Fruit fly (Drosophila melanogaster) whole organism, embryonic: ENCODE data around the gene CG15040.
A peak's percentile ranks its signal among the peaks of the same experiment; 100 is the strongest.

Source experiments
- Bteb2 ChIP-seq: fragments of 200-800 bp; sonication (Bioruptor generic); optimal IDR thresholded peaks from 2 replicates; lab custom pipeline; 2016; ENCODE audit warnings: missing biosample characterization, missing genetic modification characterization
- CG12236 ChIP-seq: fragments of 200-800 bp; sonication (Bioruptor generic); optimal IDR thresholded peaks from 2 replicates; lab custom pipeline; 2016; ENCODE audit warnings: missing biosample characterization, missing genetic modification characterization
- CG12769 ChIP-seq: fragments of 200-800 bp; sonication (Bioruptor generic); optimal IDR thresholded peaks from 2 replicates; lab custom pipeline; 2019; ENCODE audit warnings: missing biosample characterization, mild to moderate bottlenecking, missing genetic modification characterization, moderate library complexity
- CG14014 ChIP-seq: fragments of 200-800 bp; sonication (Bioruptor generic); IDR thresholded peaks from 2 replicates; pipeline ENCODE4 v1.3.6; 2022; ENCODE audit warnings: missing biosample characterization, missing genetic modification characterization
- CG14860 ChIP-seq: fragments of 200-800 bp; sonication (Bioruptor generic); IDR thresholded peaks from 3 replicates; pipeline ENCODE4 v1.3.6; 2022; ENCODE audit warnings: missing biosample characterization, missing genetic modification characterization; ENCODE audit not compliant: partially characterized antibody
- CG15696 ChIP-seq: fragments of 200-800 bp; sonication (Bioruptor generic); optimal IDR thresholded peaks from 2 replicates; lab custom pipeline; 2019; ENCODE audit warnings: missing biosample characterization, mild to moderate bottlenecking, missing genetic modification characterization, moderate library complexity
- CG1647 ChIP-seq: fragments of 200-800 bp; sonication (Bioruptor generic); optimal IDR thresholded peaks from 3 replicates; lab custom pipeline; 2016; ENCODE audit warnings: missing biosample characterization, missing genetic modification characterization
- CG16779 ChIP-seq: fragments of 200-800 bp; sonication (Bioruptor generic); IDR thresholded peaks from 2 replicates; pipeline ENCODE4 v1.3.6; 2022; ENCODE audit warnings: missing biosample characterization, missing genetic modification characterization
- CG16813 ChIP-seq: fragments of 200-800 bp; sonication (Bioruptor generic); IDR thresholded peaks from 3 replicates; pipeline ENCODE4 v1.3.6; 2022; ENCODE audit warnings: missing biosample characterization, missing genetic modification characterization; ENCODE audit not compliant: partially characterized antibody
- CG17361 ChIP-seq: fragments of 200-800 bp; sonication (Bioruptor generic); IDR thresholded peaks from 3 replicates; pipeline ENCODE4 v1.3.6; 2022; ENCODE audit warnings: missing biosample characterization, missing genetic modification characterization
- CG30403 ChIP-seq: fragments of 200-800 bp; sonication (Bioruptor generic); optimal IDR thresholded peaks from 3 replicates; lab custom pipeline; 2016; ENCODE audit warnings: missing biosample characterization, missing genetic modification characterization
- CG32772 ChIP-seq: fragments of 200-800 bp; sonication (Bioruptor generic); IDR thresholded peaks from 2 replicates; pipeline ENCODE4 v1.3.6; 2022; ENCODE audit warnings: missing biosample characterization, missing genetic modification characterization
- CG3847 ChIP-seq: fragments of 200-800 bp; sonication (Bioruptor generic); IDR thresholded peaks from 2 replicates; pipeline ENCODE4 v1.3.6; 2022; ENCODE audit warnings: missing biosample characterization, missing genetic modification characterization
- CG4360 ChIP-seq: fragments of 200-800 bp; sonication (Bioruptor generic); IDR thresholded peaks from 2 replicates; pipeline ENCODE4 v1.3.6; 2022; ENCODE audit warnings: missing biosample characterization, missing genetic modification characterization
- CG4424 ChIP-seq: fragments of 200-800 bp; sonication (Bioruptor generic); optimal IDR thresholded peaks from 3 replicates; lab custom pipeline; 2016; ENCODE audit warnings: missing biosample characterization, missing genetic modification characterization
- CG6272 ChIP-seq: fragments of 200-800 bp; sonication (Bioruptor generic); IDR thresholded peaks from 2 replicates; pipeline ENCODE4 v1.3.6; 2022; ENCODE audit warnings: missing biosample characterization, missing genetic modification characterization
- CG7357 ChIP-seq: fragments of 200-800 bp; sonication (Bioruptor generic); IDR thresholded peaks from 3 replicates; pipeline ENCODE4 v1.3.6; 2022; ENCODE audit warnings: missing biosample characterization, missing genetic modification characterization
- CG8478 ChIP-seq: fragments of >200 bp; optimal IDR thresholded peaks from 2 replicates; lab custom pipeline; 2018
- CG8924 ChIP-seq: fragments of 200-800 bp; optimal IDR thresholded peaks from 3 replicates; lab custom pipeline; 2019; ENCODE audit warnings: missing biosample characterization, mild to moderate bottlenecking, missing genetic modification characterization, moderate library complexity
- CG9797 ChIP-seq: fragments of 200-800 bp; sonication (Bioruptor generic); optimal IDR thresholded peaks from 3 replicates; lab custom pipeline; 2018; ENCODE audit warnings: missing biosample characterization, mild to moderate bottlenecking, missing genetic modification characterization
- CoRest ChIP-seq: fragments of 200-800 bp; sonication (Bioruptor generic); optimal IDR thresholded peaks from 3 replicates; lab custom pipeline; 2018; ENCODE audit warnings: missing biosample characterization, mild to moderate bottlenecking, missing genetic modification characterization, moderate library complexity
- D19A ChIP-seq: fragments of 200-800 bp; optimal IDR thresholded peaks from 3 replicates; lab custom pipeline; 2019; ENCODE audit warnings: missing biosample characterization, mild to moderate bottlenecking, missing genetic modification characterization, moderate library complexity
- Dip2 ChIP-seq: fragments of 200-800 bp; sonication (Bioruptor generic); IDR thresholded peaks from 2 replicates; pipeline ENCODE4 v1.3.6; 2022; ENCODE audit warnings: missing biosample characterization, missing genetic modification characterization
- E2f1 ChIP-seq: fragments of 200-800 bp; sonication (Bioruptor generic); IDR thresholded peaks from 2 replicates; pipeline ENCODE4 v1.3.6; 2022; ENCODE audit warnings: missing biosample characterization, missing genetic modification characterization
- Elba2 ChIP-seq: fragments of 200-800 bp; sonication (Bioruptor generic); optimal IDR thresholded peaks from 3 replicates; lab custom pipeline; 2016; ENCODE audit warnings: missing biosample characterization, missing genetic modification characterization
- HLH3B ChIP-seq: fragments of 200-800 bp; sonication (Bioruptor generic); IDR thresholded peaks from 2 replicates; pipeline ENCODE4 v1.3.6; 2022; ENCODE audit warnings: missing biosample characterization, missing genetic modification characterization
- Kr ChIP-seq: fragments of 200-800 bp; sonication (Bioruptor generic); optimal IDR thresholded peaks from 2 replicates; lab custom pipeline; 2017; ENCODE audit warnings: missing biosample characterization, mild to moderate bottlenecking, missing genetic modification characterization
- Mes4 ChIP-seq: fragments of 200-800 bp; sonication (Bioruptor generic); optimal IDR thresholded peaks from 2 replicates; lab custom pipeline; 2016; ENCODE audit warnings: missing biosample characterization, missing genetic modification characterization
- Opbp ChIP-seq: fragments of 200-800 bp; sonication (Bioruptor generic); IDR thresholded peaks from 3 replicates; pipeline ENCODE4 v1.3.6; 2022; ENCODE audit warnings: missing biosample characterization, missing genetic modification characterization; ENCODE audit not compliant: partially characterized antibody
- Scr ChIP-seq: fragments of 200-800 bp; sonication (Bioruptor generic); IDR thresholded peaks from 2 replicates; pipeline ENCODE4 v1.3.6; 2022; ENCODE audit warnings: missing biosample characterization, missing genetic modification characterization; ENCODE audit not compliant: partially characterized antibody
- Stat92E ChIP-seq, 3 experiments: fragments of >200 bp in 2 of 3; fragments of 200-800 bp in 1 of 3; sonication (Bioruptor generic) in 1 of 3; optimal IDR thresholded peaks; 2 replicates each; lab custom pipeline; 2017 to 2019; ENCODE audit warnings: missing biosample characterization in 3 of 3, missing genetic modification characterization in 3 of 3, mild to moderate bottlenecking in 1 of 3, moderate library complexity in 1 of 3
- YL-1 ChIP-seq: fragments of 200-800 bp; sonication (Bioruptor generic); optimal IDR thresholded peaks from 3 replicates; lab custom pipeline; 2017; ENCODE audit warnings: missing biosample characterization, mild to moderate bottlenecking, missing genetic modification characterization
- amos ChIP-seq: fragments of 200-800 bp; sonication (Bioruptor generic); IDR thresholded peaks from 2 replicates; pipeline ENCODE4 v1.3.6; 2022; ENCODE audit warnings: missing biosample characterization, missing genetic modification characterization; ENCODE audit not compliant: partially characterized antibody
- ato ChIP-seq: fragments of 200-800 bp; sonication (Bioruptor generic); IDR thresholded peaks from 2 replicates; pipeline ENCODE4 v1.3.6; 2022; ENCODE audit warnings: missing biosample characterization, missing genetic modification characterization; ENCODE audit not compliant: partially characterized antibody
- bbx ChIP-seq: fragments of 200-800 bp; sonication (Bioruptor generic); IDR thresholded peaks from 2 replicates; pipeline ENCODE4 v1.3.6; 2022; ENCODE audit warnings: missing biosample characterization, missing genetic modification characterization; ENCODE audit not compliant: partially characterized antibody
- br ChIP-seq: fragments of >200 bp; optimal IDR thresholded peaks from 2 replicates; lab custom pipeline; 2017
- chm ChIP-seq: fragments of 200-800 bp; sonication (Bioruptor generic); IDR thresholded peaks from 2 replicates; pipeline ENCODE4 v1.3.6; 2022; ENCODE audit warnings: missing biosample characterization, missing genetic modification characterization
- crc ChIP-seq: fragments of 200-800 bp; sonication (Bioruptor generic); optimal IDR thresholded peaks from 2 replicates; lab custom pipeline; 2016; ENCODE audit warnings: missing biosample characterization, missing genetic modification characterization
- emc ChIP-seq: fragments of 200-800 bp; sonication (Bioruptor generic); optimal IDR thresholded peaks from 2 replicates; lab custom pipeline; 2016; ENCODE audit warnings: missing biosample characterization, missing genetic modification characterization
- fd102C ChIP-seq: fragments of 200-800 bp; sonication (Bioruptor generic); optimal IDR thresholded peaks from 2 replicates; lab custom pipeline; 2018; ENCODE audit warnings: missing biosample characterization, mild to moderate bottlenecking, missing genetic modification characterization, moderate library complexity
- gcm2 ChIP-seq: fragments of 200-800 bp; sonication (Bioruptor generic); optimal IDR thresholded peaks from 2 replicates; lab custom pipeline; 2016; ENCODE audit warnings: missing biosample characterization, missing genetic modification characterization
- her ChIP-seq: fragments of 200-800 bp; sonication (Bioruptor generic); optimal IDR thresholded peaks from 2 replicates; lab custom pipeline; 2016; ENCODE audit warnings: missing biosample characterization, missing genetic modification characterization
- oc ChIP-seq: fragments of 200-800 bp; sonication (Bioruptor generic); optimal IDR thresholded peaks from 2 replicates; lab custom pipeline; 2018; ENCODE audit warnings: missing biosample characterization, mild to moderate bottlenecking, missing genetic modification characterization, moderate library complexity
- org-1 ChIP-seq: fragments of 200-800 bp; sonication (Bioruptor generic); optimal IDR thresholded peaks from 2 replicates; lab custom pipeline; 2017; ENCODE audit warnings: missing biosample characterization, missing genetic modification characterization
- pho ChIP-seq: fragments of 200-800 bp; sonication (Bioruptor generic); optimal IDR thresholded peaks from 2 replicates; lab custom pipeline; 2016; ENCODE audit warnings: missing biosample characterization, missing genetic modification characterization
- prd ChIP-seq, 3 experiments: fragments of >200 bp in 2 of 3; fragments of 200-800 bp in 1 of 3; sonication (Bioruptor generic) in 1 of 3; optimal IDR thresholded peaks in 2 of 3; IDR thresholded peaks in 1 of 3; 2 replicates in 2 of 3; 3 replicates in 1 of 3; pipeline versions ENCODE4 v1.3.6 to Lab custom; 2017 to 2022; ENCODE audit warnings: missing biosample characterization in 1 of 3, missing genetic modification characterization in 1 of 3
- pum ChIP-seq: fragments of 200-800 bp; sonication (Bioruptor generic); optimal IDR thresholded peaks from 2 replicates; lab custom pipeline; 2016; ENCODE audit warnings: missing biosample characterization, missing genetic modification characterization
- sna ChIP-seq: fragments of 200-800 bp; sonication (Bioruptor generic); IDR thresholded peaks from 2 replicates; pipeline ENCODE4 v1.3.6; 2022; ENCODE audit warnings: missing biosample characterization, missing genetic modification characterization; ENCODE audit not compliant: partially characterized antibody
- tup ChIP-seq: fragments of 200-800 bp; sonication (Bioruptor generic); optimal IDR thresholded peaks from 2 replicates; lab custom pipeline; 2016; ENCODE audit warnings: missing biosample characterization, mild to moderate bottlenecking, missing genetic modification characterization, moderate library complexity
- tx ChIP-seq: fragments of 200-800 bp; sonication (Bioruptor generic); optimal IDR thresholded peaks from 2 replicates; lab custom pipeline; 2016; ENCODE audit warnings: missing biosample characterization, missing genetic modification characterization
- zfh1 ChIP-seq: fragments of 200-800 bp; sonication (Bioruptor generic); IDR thresholded peaks from 3 replicates; pipeline ENCODE4 v1.3.6; 2022; ENCODE audit warnings: missing biosample characterization, missing genetic modification characterization

The CG15040 gene

DNA sequence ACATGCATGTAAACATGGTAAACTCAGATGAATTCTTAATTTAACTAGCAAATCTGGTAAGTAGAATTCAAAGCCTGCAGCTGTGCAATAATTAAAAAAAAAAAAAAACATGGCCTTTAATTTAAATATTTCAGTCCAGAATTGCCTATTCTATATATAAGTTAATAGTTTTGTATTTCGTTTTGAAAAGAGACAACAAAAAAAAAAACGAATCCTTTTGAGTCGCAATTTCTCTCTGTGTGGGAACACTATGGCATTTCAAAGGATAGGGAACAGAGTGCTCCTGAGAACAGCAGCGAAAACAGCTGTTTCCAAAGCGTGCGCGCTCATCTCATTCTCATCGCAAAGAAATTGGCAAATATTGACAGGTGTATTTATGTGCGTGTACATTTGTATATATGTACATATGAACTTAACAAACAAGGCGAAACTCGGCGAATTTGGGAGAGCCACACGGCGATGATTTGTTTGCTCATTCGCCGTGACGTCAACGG, 28.4 kb upstream of the CG15040 start (continued):
- TF ChIP-seq CG4424 (GFP tag; lab: Kevin White, UChicago): peak; percentile 62
- TF ChIP-seq zfh1 (GFP tag; lab: Robert Waterston, UW): peak; percentile 55; the same call in 1 of the 3 replicates
- no peak for TF ChIP-seq CG8478 (lab: Kevin White, UChicago)
- TF ChIP-seq Elba2 (GFP tag; lab: Kevin White, UChicago): no peak
- no peak for TF ChIP-seq Stat92E (GFP tag; optimal IDR thresholded peaks at IDR 0.05; lab: Kevin White, UChicago)
- peak; percentile 54 for TF ChIP-seq CG12769
- TF ChIP-seq YL-1: no peak
- TF ChIP-seq CG15696 (tag; lab: Kevin White, UChicago): peak; percentile 41
- no peak for TF ChIP-seq CG6272 (GFP tag; lab: Robert Waterston, UW)
- no peak for TF ChIP-seq prd (optimal IDR thresholded peaks at IDR 0.05; lab: Kevin White, UChicago)
- TF ChIP-seq prd (GFP tag; IDR thresholded peaks at IDR 0.05; lab: Robert Waterston, UW): peak; percentile 65; the same call in 2 of the 3 replicates
- no peak for TF ChIP-seq Mes4 (GFP tag; lab: Kevin White, UChicago)
- no peak for TF ChIP-seq br
- no peak for TF ChIP-seq sna (GFP tag; lab: Robert Waterston, UW)
- no peak for TF ChIP-seq CG7357
- no peak for TF ChIP-seq Bteb2 (GFP tag; lab: Kevin White, UChicago)
- TF ChIP-seq her (GFP tag; lab: Kevin White, UChicago): no peak
- no peak for TF ChIP-seq CG9797 (GFP tag; lab: Kevin White, UChicago)
- TF ChIP-seq CG32772 (GFP tag; lab: Robert Waterston, UW): peak; percentile 41; the same call in 1 of the 2 replicates
- no peak for TF ChIP-seq ato (GFP tag; lab: Robert Waterston, UW)
- peak; percentile 9; the same call in 1 of the 2 replicates for TF ChIP-seq CG14014 (GFP tag; lab: Robert Waterston, UW)
- TF ChIP-seq CG17361 (GFP tag; lab: Robert Waterston, UW): peak; percentile 35; the same call in 1 of the 3 replicates
- no peak for TF ChIP-seq gcm2 (GFP tag; lab: Kevin White, UChicago)
- TF ChIP-seq CG30403 (GFP tag; lab: Kevin White, UChicago): peak; percentile 79
- no peak for TF ChIP-seq pum (GFP tag; lab: Kevin White, UChicago)
- no peak for TF ChIP-seq crc (GFP tag; lab: Kevin White, UChicago)
- TF ChIP-seq pho (GFP tag; lab: Kevin White, UChicago): peak; percentile 39
- no peak for TF ChIP-seq CG3847 (GFP tag; lab: Robert Waterston, UW)
- TF ChIP-seq CG16779 (GFP tag; lab: Robert Waterston, UW): no peak
- peak; percentile 14 for TF ChIP-seq tup (GFP tag; lab: Kevin White, UChicago)
- TF ChIP-seq D19A: peak; percentile 57
- no peak for TF ChIP-seq Opbp (GFP tag; lab: Robert Waterston, UW)
- TF ChIP-seq Scr: no peak
- peak; percentile 17 for TF ChIP-seq CG12236 (GFP tag; lab: Kevin White, UChicago)
- peak; percentile 53 for TF ChIP-seq fd102C (GFP tag; lab: Kevin White, UChicago)
- no peak for TF ChIP-seq Dip2 (GFP tag; lab: Robert Waterston, UW)
- TF ChIP-seq emc (GFP tag; lab: Kevin White, UChicago): no peak
- no peak; the same call in 1 of the 2 replicates for TF ChIP-seq E2f1
- peak; percentile 65 for TF ChIP-seq org-1 (GFP tag; lab: Kevin White, UChicago)
- TF ChIP-seq CG16813 (GFP tag; lab: Robert Waterston, UW): no peak
- TF ChIP-seq CG1647 (GFP tag; lab: Kevin White, UChicago): peak; percentile 49
- no peak for TF ChIP-seq chm (GFP tag; lab: Robert Waterston, UW)
- no peak for TF ChIP-seq amos
- no peak for TF ChIP-seq HLH3B (GFP tag; lab: Robert Waterston, UW)
- TF ChIP-seq Kr (GFP tag; lab: Kevin White, UChicago): no peak
- peak; percentile 4 for TF ChIP-seq oc (tag; lab: Kevin White, UChicago)
- no peak for TF ChIP-seq CG4360 (GFP tag; lab: Robert Waterston, UW)
- TF ChIP-seq tx (GFP tag; lab: Kevin White, UChicago): no peak
- TF ChIP-seq bbx (GFP tag; lab: Robert Waterston, UW): no peak
- peak; percentile 73 for TF ChIP-seq CoRest
- peak; percentile 49 for TF ChIP-seq CG8924 (tag; lab: Kevin White, UChicago)
- no peak for TF ChIP-seq CG14860 (GFP tag; lab: Robert Waterston, UW)
